Worm (Caenorhabditis elegans): ENCODE data around the gene nhr-40.

The nhr-40 gene

ce11 chrX:2593703-2594102 lies at the start of gene nhr-40, which contains the start of gene T03G6.7:
nhr-40 (plus strand) TSS chrX:2594003.
T03G6.7 (plus strand) TSS chrX:2594039.
- TF ChIP-seq ref-1 (GFP tag; conservative IDR thresholded peaks at IDR 0.05) (no peak), tab-1 (GFP tag; IDR thresholded peaks at IDR 0.05) (no peak), ztf-29 (GFP tag; IDR thresholded peaks at IDR 0.05) (no peak), med-1 (GFP tag; optimal IDR thresholded peaks at IDR 0.05; ENCODE audit: insufficient read depth) (no peak), flt-1 (GFP tag; IDR thresholded peaks at IDR 0.05) (no peak)

- TF ChIP-seq flt-1 (GFP tag; IDR thresholded peaks at IDR 0.05) (no peak), T22C8.4 (GFP tag; IDR thresholded peaks at IDR 0.05) (no peak), ref-1 (GFP tag; conservative IDR thresholded peaks at IDR 0.05) (no peak)
Observed at ce11 chrX:2544645-2545044, 49.2 kb upstream of the nhr-40 start.

- TF ChIP-seq T22C8.4 (GFP tag; IDR thresholded peaks at IDR 0.05) (no peak), cog-1 (tag; optimal IDR thresholded peaks at IDR 0.05) (no peak), ztf-23 (GFP tag; IDR thresholded peaks at IDR 0.05) (no peak), ref-1 (GFP tag; conservative IDR thresholded peaks at IDR 0.05) (no peak), med-1 (GFP tag; optimal IDR thresholded peaks at IDR 0.05; ENCODE audit: insufficient read depth) (no peak), tab-1 (GFP tag; IDR thresholded peaks at IDR 0.05) (no peak), ztf-29 (GFP tag; IDR thresholded peaks at IDR 0.05) (no peak), klf-2 (GFP tag; conservative IDR thresholded peaks at IDR 0.05) (no peak), flt-1 (GFP tag; IDR thresholded peaks at IDR 0.05) (no peak)
Observed at ce11 chrX:2548884-2549283, 44.9 kb upstream of the nhr-40 start, which contains the start of gene smvt-1. smvt-1 (minus strand) TSS chrX:2548984.

- TF ChIP-seq T22C8.4 (GFP tag; IDR thresholded peaks at IDR 0.05), result peak; percentile 87
- TF ChIP-seq ref-1 (GFP tag; conservative IDR thresholded peaks at IDR 0.05), result peak; percentile 84
- peak; percentile 95 for TF ChIP-seq flt-1 (GFP tag; IDR thresholded peaks at IDR 0.05)
- TF ChIP-seq cog-1 (tag; optimal IDR thresholded peaks at IDR 0.05), result peak; percentile 91
- peak; percentile 91 for TF ChIP-seq tab-1 (GFP tag; IDR thresholded peaks at IDR 0.05)
- peak; percentile 77 for TF ChIP-seq klf-2 (GFP tag; conservative IDR thresholded peaks at IDR 0.05)
- TF ChIP-seq ztf-29 (GFP tag; IDR thresholded peaks at IDR 0.05), result peak; percentile 90
- peak; percentile 72 for TF ChIP-seq med-1 (GFP tag; optimal IDR thresholded peaks at IDR 0.05; ENCODE audit: insufficient read depth)
- TF ChIP-seq ztf-23 (GFP tag; IDR thresholded peaks at IDR 0.05), result peak; percentile 91
Observed at ce11 chrX:2549322-2549721, 44.5 kb upstream of the nhr-40 start.

ce11 chrX:2550665-2551064 lies 43.1 kb upstream of the nhr-40 start:
- no peak for TF ChIP-seq tab-1 (GFP tag; IDR thresholded peaks at IDR 0.05)
- TF ChIP-seq T22C8.4 (GFP tag; IDR thresholded peaks at IDR 0.05), result no peak
- no peak for TF ChIP-seq med-1 (GFP tag; optimal IDR thresholded peaks at IDR 0.05; ENCODE audit: insufficient read depth)
- TF ChIP-seq flt-1 (GFP tag; IDR thresholded peaks at IDR 0.05), result no peak
- TF ChIP-seq ztf-23 (GFP tag; IDR thresholded peaks at IDR 0.05), result no peak
- no peak for TF ChIP-seq klf-2 (GFP tag; conservative IDR thresholded peaks at IDR 0.05)
- no peak for TF ChIP-seq ref-1 (GFP tag; conservative IDR thresholded peaks at IDR 0.05)
- TF ChIP-seq cog-1 (tag; optimal IDR thresholded peaks at IDR 0.05), result no peak
- no peak for TF ChIP-seq ztf-29 (GFP tag; IDR thresholded peaks at IDR 0.05)

- no peak for TF ChIP-seq ztf-29 (GFP tag; IDR thresholded peaks at IDR 0.05)
- TF ChIP-seq ztf-23 (GFP tag; IDR thresholded peaks at IDR 0.05), result no peak
- TF ChIP-seq tab-1 (GFP tag; IDR thresholded peaks at IDR 0.05), result no peak
- no peak for TF ChIP-seq ref-1 (GFP tag; conservative IDR thresholded peaks at IDR 0.05)
- TF ChIP-seq T22C8.4 (GFP tag; IDR thresholded peaks at IDR 0.05), result no peak
- TF ChIP-seq med-1 (GFP tag; optimal IDR thresholded peaks at IDR 0.05; ENCODE audit: insufficient read depth), result no peak
- TF ChIP-seq klf-2 (GFP tag; conservative IDR thresholded peaks at IDR 0.05), result no peak
- no peak for TF ChIP-seq cog-1 (tag; optimal IDR thresholded peaks at IDR 0.05)
- TF ChIP-seq flt-1 (GFP tag; IDR thresholded peaks at IDR 0.05), result no peak
Observed at ce11 chrX:2551450-2551849, 42.4 kb upstream of the nhr-40 start.

- TF ChIP-seq cog-1 (tag; optimal IDR thresholded peaks at IDR 0.05) (no peak), med-1 (GFP tag; optimal IDR thresholded peaks at IDR 0.05; ENCODE audit: insufficient read depth) (no peak), klf-2 (GFP tag; conservative IDR thresholded peaks at IDR 0.05) (0 out of 2 replicates have a peak, but pooled peaks have one; percentile 8), flt-1 (GFP tag; IDR thresholded peaks at IDR 0.05) (no peak), T22C8.4 (GFP tag; IDR thresholded peaks at IDR 0.05) (no peak), ref-1 (GFP tag; conservative IDR thresholded peaks at IDR 0.05) (0 out of 2 replicates have a peak, but pooled peaks have one; percentile 11), ztf-23 (GFP tag; IDR thresholded peaks at IDR 0.05) (no peak), ztf-29 (GFP tag; IDR thresholded peaks at IDR 0.05) (peak; percentile 39; the same call in 1 of the 2 replicates), tab-1 (GFP tag; IDR thresholded peaks at IDR 0.05) (no peak)
Observed at ce11 chrX:2552210-2552674, 41.6 kb upstream of the nhr-40 start, which contains the start of gene aat-3. aat-3 (plus strand) TSS chrX:2552260.

- peak; percentile 81 for TF ChIP-seq ztf-23 (GFP tag; IDR thresholded peaks at IDR 0.05)
- TF ChIP-seq T22C8.4 (GFP tag; IDR thresholded peaks at IDR 0.05), result 0 out of 2 replicates have a peak, but pooled peaks have one; percentile 22
- TF ChIP-seq klf-2 (GFP tag; conservative IDR thresholded peaks at IDR 0.05), result peak; percentile 79
- TF ChIP-seq flt-1 (GFP tag; IDR thresholded peaks at IDR 0.05), result peak; percentile 53; the same call in 1 of the 2 replicates
- TF ChIP-seq cog-1 (tag; optimal IDR thresholded peaks at IDR 0.05), result peak; percentile 43
- 0 out of 2 replicates have a peak, but pooled peaks have one; percentile 38 for TF ChIP-seq tab-1 (GFP tag; IDR thresholded peaks at IDR 0.05)
- peak; percentile 65 for TF ChIP-seq ref-1 (GFP tag; conservative IDR thresholded peaks at IDR 0.05)
- TF ChIP-seq ztf-29 (GFP tag; IDR thresholded peaks at IDR 0.05), result peak; percentile 44; the same call in 1 of the 2 replicates
- TF ChIP-seq med-1 (GFP tag; optimal IDR thresholded peaks at IDR 0.05; ENCODE audit: insufficient read depth), result no peak
Observed at ce11 chrX:2553433-2553860, 40.4 kb upstream of the nhr-40 start.

- TF ChIP-seq ztf-29 (GFP tag; IDR thresholded peaks at IDR 0.05), result no peak
- no peak for TF ChIP-seq ztf-23 (GFP tag; IDR thresholded peaks at IDR 0.05)
- TF ChIP-seq tab-1 (GFP tag; IDR thresholded peaks at IDR 0.05), result no peak
- no peak for TF ChIP-seq ref-1 (GFP tag; conservative IDR thresholded peaks at IDR 0.05)
- no peak for TF ChIP-seq cog-1 (tag; optimal IDR thresholded peaks at IDR 0.05)
- TF ChIP-seq klf-2 (GFP tag; conservative IDR thresholded peaks at IDR 0.05), result 0 out of 2 replicates have a peak, but pooled peaks have one; percentile 32
- no peak for TF ChIP-seq T22C8.4 (GFP tag; IDR thresholded peaks at IDR 0.05)
- TF ChIP-seq flt-1 (GFP tag; IDR thresholded peaks at IDR 0.05), result 0 out of 2 replicates have a peak, but pooled peaks have one; percentile 30
- no peak for TF ChIP-seq med-1 (GFP tag; optimal IDR thresholded peaks at IDR 0.05; ENCODE audit: insufficient read depth)
Observed at ce11 chrX:2559399-2559798, 34.4 kb upstream of the nhr-40 start.

Measured in whole organism, midembryonic.